Fruit fly (Drosophila melanogaster) whole organism, embryonic: ENCODE measurements around the gene Klp10A.

ENCODE experiments used
- Antp ChIP-seq: fragments of 200-800 bp; sonication (Bioruptor generic); optimal IDR thresholded peaks from 3 replicates; lab custom pipeline; 2016; ENCODE audit warnings: missing biosample characterization, missing genetic modification characterization
- CG10209 ChIP-seq: fragments of 200-800 bp; sonication (Bioruptor generic); optimal IDR thresholded peaks from 3 replicates; lab custom pipeline; 2017; ENCODE audit warnings: missing biosample characterization, mild to moderate bottlenecking, missing genetic modification characterization, missing genetic modification reagents
- CG10959 ChIP-seq: fragments of 200-800 bp; sonication (Bioruptor generic); IDR thresholded peaks from 2 replicates; pipeline ENCODE4 v1.3.6; 2022; ENCODE audit warnings: missing biosample characterization, missing genetic modification characterization
- CG11504 ChIP-seq: fragments of 200-800 bp; sonication (Bioruptor generic); optimal IDR thresholded peaks from 3 replicates; lab custom pipeline; 2019; ENCODE audit warnings: missing biosample characterization, mild to moderate bottlenecking, missing genetic modification characterization, moderate library complexity
- CG17328 ChIP-seq: fragments of 200-800 bp; sonication (Bioruptor generic); IDR thresholded peaks from 2 replicates; pipeline ENCODE4 v1.3.6; 2022; ENCODE audit warnings: missing biosample characterization, missing genetic modification characterization
- CG17385 ChIP-seq: fragments of 200-800 bp; sonication (Bioruptor generic); optimal IDR thresholded peaks from 3 replicates; lab custom pipeline; 2018; ENCODE audit warnings: missing biosample characterization, mild to moderate bottlenecking, missing genetic modification characterization
- CG1792 ChIP-seq: fragments of 200-800 bp; sonication (Bioruptor generic); optimal IDR thresholded peaks from 2 replicates; lab custom pipeline; 2016; ENCODE audit warnings: missing biosample characterization, missing genetic modification characterization
- CG18476 ChIP-seq: fragments of 200-800 bp; sonication (Bioruptor generic); optimal IDR thresholded peaks from 2 replicates; lab custom pipeline; 2016; ENCODE audit warnings: missing biosample characterization, mild to moderate bottlenecking, missing genetic modification characterization
- CG2889 ChIP-seq: fragments of 200-800 bp; sonication (Bioruptor generic); IDR thresholded peaks from 3 replicates; pipeline ENCODE4 v1.3.6; 2022; ENCODE audit warnings: missing biosample characterization, missing genetic modification characterization
- CG31365 ChIP-seq: fragments of 200-800 bp; sonication (Bioruptor generic); optimal IDR thresholded peaks from 2 replicates; lab custom pipeline; 2018; ENCODE audit warnings: missing biosample characterization, mild to moderate bottlenecking, missing genetic modification characterization
- CG32532 ChIP-seq: fragments of 200-800 bp; sonication (Bioruptor generic); IDR thresholded peaks from 2 replicates; pipeline ENCODE4 v1.3.6; 2022; ENCODE audit warnings: missing biosample characterization, missing genetic modification characterization
- CG4404 ChIP-seq: fragments of 200-800 bp; sonication (Bioruptor generic); IDR thresholded peaks from 2 replicates; pipeline ENCODE4 v1.3.6; 2022; ENCODE audit warnings: missing biosample characterization, missing genetic modification characterization
- CG4854 ChIP-seq: fragments of 200-800 bp; sonication (Bioruptor generic); optimal IDR thresholded peaks from 2 replicates; lab custom pipeline; 2016; ENCODE audit warnings: missing biosample characterization, missing genetic modification characterization, inconsistent platforms
- CG6654 ChIP-seq: fragments of 200-800 bp; sonication (Bioruptor generic); optimal IDR thresholded peaks from 2 replicates; lab custom pipeline; 2017; ENCODE audit warnings: missing biosample characterization, mild to moderate bottlenecking, missing genetic modification characterization
- CG6854 ChIP-seq: fragments of 200-800 bp; sonication (Bioruptor generic); optimal IDR thresholded peaks from 3 replicates; lab custom pipeline; 2017; ENCODE audit warnings: missing biosample characterization, mild to moderate bottlenecking, missing genetic modification characterization
- CG7357 ChIP-seq: fragments of 200-800 bp; sonication (Bioruptor generic); IDR thresholded peaks from 3 replicates; pipeline ENCODE4 v1.3.6; 2022; ENCODE audit warnings: missing biosample characterization, missing genetic modification characterization
- CG7928 ChIP-seq: fragments of 200-800 bp; sonication (Bioruptor generic); optimal IDR thresholded peaks from 2 replicates; lab custom pipeline; 2017; ENCODE audit warnings: missing biosample characterization, mild to moderate bottlenecking, missing genetic modification characterization
- CrebB ChIP-seq: fragments of 200-800 bp; sonication (Bioruptor generic); optimal IDR thresholded peaks from 3 replicates; lab custom pipeline; 2018; ENCODE audit warnings: missing biosample characterization, mild to moderate bottlenecking, missing genetic modification characterization
- Dbx ChIP-seq: fragments of 200-800 bp; sonication (Bioruptor generic); IDR thresholded peaks from 3 replicates; pipeline ENCODE4 v1.3.6; 2022; ENCODE audit warnings: missing biosample characterization, missing genetic modification characterization
- Dek ChIP-seq: fragments of 200-800 bp; sonication (Bioruptor generic); optimal IDR thresholded peaks from 3 replicates; lab custom pipeline; 2019; ENCODE audit warnings: missing biosample characterization, mild to moderate bottlenecking, missing genetic modification characterization, moderate library complexity
- Dfd ChIP-seq, 2 experiments: fragments of >200 bp; optimal IDR thresholded peaks; 2 replicates each; lab custom pipeline; 2017; ENCODE audit warnings: missing biosample characterization in 2 of 2, missing genetic modification characterization in 2 of 2
- Fer3 ChIP-seq: fragments of 200-800 bp; sonication (Bioruptor generic); optimal IDR thresholded peaks from 2 replicates; lab custom pipeline; 2018; ENCODE audit warnings: missing biosample characterization, mild to moderate bottlenecking, missing genetic modification characterization, moderate library complexity
- H15 ChIP-seq: fragments of 200-800 bp; sonication (Bioruptor generic); IDR thresholded peaks from 3 replicates; pipeline ENCODE4 v1.3.6; 2022; ENCODE audit warnings: missing biosample characterization, missing genetic modification characterization
- Hand ChIP-seq: fragments of 200-800 bp; sonication (Bioruptor generic); optimal IDR thresholded peaks from 2 replicates; lab custom pipeline; 2017; ENCODE audit warnings: mild to moderate bottlenecking, missing biosample characterization, missing genetic modification reagents, missing genetic modification characterization
- HmgZ ChIP-seq: fragments of 200-800 bp; sonication (Bioruptor generic); optimal IDR thresholded peaks from 2 replicates; lab custom pipeline; 2018; ENCODE audit warnings: missing biosample characterization, mild to moderate bottlenecking, missing genetic modification characterization
- Hsf ChIP-seq: fragments of 200-800 bp; sonication (Bioruptor generic); optimal IDR thresholded peaks from 3 replicates; lab custom pipeline; 2016; ENCODE audit warnings: missing biosample characterization, missing genetic modification characterization
- Lhr ChIP-seq: fragments of 200-800 bp; sonication (Bioruptor generic); optimal IDR thresholded peaks from 3 replicates; lab custom pipeline; 2017; ENCODE audit warnings: mild to moderate bottlenecking, missing biosample characterization, missing genetic modification reagents, missing genetic modification characterization
- NC2α ChIP-seq: fragments of 200-800 bp; sonication (Bioruptor generic); optimal IDR thresholded peaks from 2 replicates; lab custom pipeline; 2016; ENCODE audit warnings: missing biosample characterization, missing genetic modification characterization
- Poxn ChIP-seq: fragments of 200-800 bp; sonication (Bioruptor generic); IDR thresholded peaks from 2 replicates; pipeline ENCODE4 v1.3.6; 2022; ENCODE audit warnings: missing biosample characterization, missing genetic modification characterization
- Side ChIP-seq: fragments of 200-800 bp; sonication (Bioruptor generic); optimal IDR thresholded peaks from 2 replicates; lab custom pipeline; 2016; ENCODE audit warnings: missing biosample characterization, missing genetic modification characterization
- Sin3A ChIP-seq: fragments of >200 bp; optimal IDR thresholded peaks from 2 replicates; lab custom pipeline; 2018
- Sox100B ChIP-seq: fragments of 200-800 bp; sonication (Bioruptor generic); optimal IDR thresholded peaks from 3 replicates; lab custom pipeline; 2018; ENCODE audit warnings: missing biosample characterization, mild to moderate bottlenecking, missing genetic modification characterization
- Stat92E ChIP-seq, 3 experiments: fragments of >200 bp in 2 of 3; fragments of 200-800 bp in 1 of 3; sonication (Bioruptor generic) in 1 of 3; optimal IDR thresholded peaks; 2 replicates each; lab custom pipeline; 2017 to 2019; ENCODE audit warnings: missing biosample characterization in 3 of 3, missing genetic modification characterization in 3 of 3, mild to moderate bottlenecking in 1 of 3, moderate library complexity in 1 of 3
- ac ChIP-seq: fragments of 200-800 bp; sonication (Bioruptor generic); optimal IDR thresholded peaks from 3 replicates; lab custom pipeline; 2017; ENCODE audit warnings: missing biosample characterization, mild to moderate bottlenecking, missing genetic modification characterization
- al ChIP-seq: fragments of 200-800 bp; sonication (Bioruptor generic); IDR thresholded peaks from 2 replicates; pipeline ENCODE4 v1.3.6; 2022; ENCODE audit warnings: missing biosample characterization, missing genetic modification characterization
- ase ChIP-seq: fragments of 200-800 bp; sonication (Bioruptor generic); IDR thresholded peaks from 3 replicates; pipeline ENCODE4 v1.3.6; 2022; ENCODE audit warnings: missing biosample characterization, missing genetic modification characterization
- btn ChIP-seq: fragments of 200-800 bp; sonication (Bioruptor generic); optimal IDR thresholded peaks from 2 replicates; lab custom pipeline; 2016; ENCODE audit warnings: missing biosample characterization, missing genetic modification characterization
- cas ChIP-seq: fragments of 200-800 bp; sonication (Bioruptor generic); IDR thresholded peaks from 2 replicates; pipeline ENCODE4 v1.3.6; 2022; ENCODE audit warnings: missing biosample characterization, missing genetic modification characterization
- ems ChIP-seq: fragments of 200-800 bp; sonication (Bioruptor generic); optimal IDR thresholded peaks from 3 replicates; lab custom pipeline; 2016; ENCODE audit warnings: missing biosample characterization, missing genetic modification characterization
- ind ChIP-seq: fragments of 200-800 bp; sonication (Bioruptor generic); optimal IDR thresholded peaks from 3 replicates; lab custom pipeline; 2016; ENCODE audit warnings: missing biosample characterization, missing genetic modification characterization
- inv ChIP-seq: fragments of 200-800 bp; sonication (Bioruptor generic); IDR thresholded peaks from 2 replicates; pipeline ENCODE4 v1.3.6; 2022; ENCODE audit warnings: missing biosample characterization, missing genetic modification characterization; ENCODE audit not compliant: partially characterized antibody
- ken ChIP-seq: fragments of 200-800 bp; sonication (Bioruptor generic); IDR thresholded peaks from 3 replicates; pipeline ENCODE4 v1.3.6; 2022; ENCODE audit warnings: missing biosample characterization, missing genetic modification characterization
- mirr ChIP-seq: fragments of 200-800 bp; sonication (Bioruptor generic); optimal IDR thresholded peaks from 3 replicates; lab custom pipeline; 2018; ENCODE audit warnings: missing biosample characterization, mild to moderate bottlenecking, missing genetic modification characterization
- repo ChIP-seq: fragments of 200-800 bp; sonication (Bioruptor generic); optimal IDR thresholded peaks from 2 replicates; lab custom pipeline; 2016; ENCODE audit warnings: missing biosample characterization, missing genetic modification characterization
- run ChIP-seq: fragments of 200-800 bp; sonication (Bioruptor generic); optimal IDR thresholded peaks from 3 replicates; lab custom pipeline; 2018; ENCODE audit warnings: missing biosample characterization, mild to moderate bottlenecking, missing genetic modification characterization
- scrt ChIP-seq: fragments of 200-800 bp; sonication (Bioruptor generic); optimal IDR thresholded peaks from 2 replicates; lab custom pipeline; 2018; ENCODE audit warnings: missing biosample characterization, mild to moderate bottlenecking, missing genetic modification characterization, moderate library complexity
- sisA ChIP-seq: fragments of 200-800 bp; sonication (Bioruptor generic); IDR thresholded peaks from 2 replicates; pipeline ENCODE4 v1.3.6; 2022; ENCODE audit warnings: missing biosample characterization, missing genetic modification characterization
- toy ChIP-seq: fragments of 200-800 bp; sonication (Bioruptor generic); IDR thresholded peaks from 2 replicates; pipeline ENCODE4 v1.3.6; 2022; ENCODE audit warnings: missing biosample characterization, missing genetic modification characterization
- vnd ChIP-seq: fragments of 200-800 bp; sonication (Bioruptor generic); IDR thresholded peaks from 3 replicates; pipeline ENCODE4 v1.3.6; 2022; ENCODE audit warnings: missing biosample characterization, missing genetic modification characterization; ENCODE audit not compliant: partially characterized antibody
- vvl ChIP-seq: fragments of 200-800 bp; sonication (Bioruptor generic); IDR thresholded peaks from 2 replicates; pipeline ENCODE4 v1.3.6; 2022; ENCODE audit warnings: missing biosample characterization, missing genetic modification characterization
- z ChIP-seq: fragments of 200-800 bp; sonication (Bioruptor generic); IDR thresholded peaks from 3 replicates; pipeline ENCODE4 v1.3.6; 2022; ENCODE audit warnings: missing biosample characterization, missing genetic modification characterization
- zfh2 ChIP-seq: fragments of 200-800 bp; sonication (Bioruptor generic); optimal IDR thresholded peaks from 2 replicates; lab custom pipeline; 2016; ENCODE audit warnings: missing biosample characterization, missing genetic modification characterization

Gene Klp10A

DNA sequence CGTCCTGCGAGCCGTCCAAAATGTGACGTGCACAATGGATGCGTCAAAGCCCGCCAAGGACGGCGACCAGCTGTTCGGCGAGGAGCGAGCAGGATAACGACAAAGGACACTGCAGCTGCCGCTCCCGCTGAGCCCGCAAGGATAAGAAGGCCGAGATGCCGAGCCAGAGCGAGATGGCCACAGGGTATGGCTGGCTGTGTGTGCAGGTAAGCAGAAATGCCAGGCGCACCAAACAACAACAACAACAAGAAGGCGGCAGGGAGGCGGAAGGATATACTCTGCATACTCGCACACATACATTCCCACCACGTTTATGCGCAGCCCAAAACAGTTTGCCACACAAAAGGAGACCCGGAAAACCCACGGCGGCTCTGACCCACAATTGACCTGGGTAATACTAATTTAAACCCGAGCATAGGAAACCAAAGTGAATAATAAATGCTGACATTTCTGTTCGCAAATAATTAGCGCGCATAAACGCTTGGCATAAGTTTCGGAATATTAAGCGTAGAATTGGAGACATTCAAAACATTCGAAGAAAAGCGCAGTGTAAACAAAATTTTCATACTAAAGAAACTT, 9.8 kb upstream of the Klp10A start (continued):
- TF ChIP-seq scrt: no peak
- no peak for TF ChIP-seq CG2889 (GFP tag; lab: Robert Waterston, UW)
- no peak for TF ChIP-seq ems
- no peak for TF ChIP-seq CG6654
- no peak for TF ChIP-seq run (tag; lab: Kevin White, UChicago)
- no peak for TF ChIP-seq Fer3 (tag; lab: Kevin White, UChicago)
- no peak for TF ChIP-seq repo (GFP tag; lab: Kevin White, UChicago)
- peak; percentile 14 for TF ChIP-seq Antp (GFP tag; lab: Kevin White, UChicago)
- TF ChIP-seq cas: no peak
- 0 out of 2 replicates have a peak, but pooled peaks have one; percentile 32 for TF ChIP-seq sisA (GFP tag; lab: Robert Waterston, UW)
- TF ChIP-seq ac: peak; percentile 69
- no peak for TF ChIP-seq btn (GFP tag; lab: Kevin White, UChicago)
- TF ChIP-seq CG1792 (GFP tag; lab: Kevin White, UChicago): no peak
- TF ChIP-seq Dbx: no peak
- TF ChIP-seq NC2α (GFP tag; lab: Kevin White, UChicago): no peak
- no peak for TF ChIP-seq Sin3A
- TF ChIP-seq z: no peak
- no peak for TF ChIP-seq vvl (GFP tag; lab: Robert Waterston, UW)
- TF ChIP-seq ase (GFP tag; lab: Robert Waterston, UW): 0 out of 3 replicates have a peak, but pooled peaks have one; percentile 36
- 0 out of 3 replicates have a peak, but pooled peaks have one; percentile 8 for TF ChIP-seq ken
- TF ChIP-seq CG31365 (tag; lab: Kevin White, UChicago): no peak
- 0 out of 2 replicates have a peak, but pooled peaks have one; percentile 20 for TF ChIP-seq al
- no peak for TF ChIP-seq CG10959 (GFP tag; lab: Robert Waterston, UW)
- TF ChIP-seq ind (GFP tag; lab: Kevin White, UChicago): peak; percentile 27
- no peak for TF ChIP-seq Hsf (GFP tag; lab: Kevin White, UChicago)
- TF ChIP-seq HmgZ: no peak
- no peak for TF ChIP-seq vnd (GFP tag; lab: Robert Waterston, UW)
- TF ChIP-seq CG10209 (GFP tag; lab: Kevin White, UChicago): no peak
- 0 out of 2 replicates have a peak, but pooled peaks have one; percentile 14 for TF ChIP-seq CG17328 (GFP tag; lab: Robert Waterston, UW)
- no peak for TF ChIP-seq inv
- no peak for TF ChIP-seq Dfd (GFP tag; optimal IDR thresholded peaks at IDR 0.05; lab: Kevin White, UChicago)
- no peak for TF ChIP-seq CG18476 (GFP tag; lab: Kevin White, UChicago)
- no peak for TF ChIP-seq CrebB (tag; lab: Kevin White, UChicago)
- peak; percentile 17 for TF ChIP-seq Side
- no peak for TF ChIP-seq CG11504 (tag; lab: Kevin White, UChicago)
- TF ChIP-seq CG17385 (GFP tag; lab: Kevin White, UChicago): no peak
- no peak for TF ChIP-seq mirr (GFP tag; lab: Kevin White, UChicago)
- TF ChIP-seq Stat92E (GFP tag; optimal IDR thresholded peaks at IDR 0.05; lab: Kevin White, UChicago): no peak
- no peak for TF ChIP-seq H15
- TF ChIP-seq CG7928: no peak
- TF ChIP-seq Dek (tag; lab: Kevin White, UChicago): no peak
- no peak for TF ChIP-seq Sox100B
- no peak for TF ChIP-seq Lhr (GFP tag; lab: Kevin White, UChicago)
- no peak for TF ChIP-seq CG4854 (GFP tag; lab: Kevin White, UChicago)
- no peak for TF ChIP-seq CG32532 (GFP tag; lab: Robert Waterston, UW)
- peak; percentile 35 for TF ChIP-seq CG4404
- no peak for TF ChIP-seq Poxn
- no peak for TF ChIP-seq Hand (GFP tag; lab: Kevin White, UChicago)
- TF ChIP-seq toy (GFP tag; lab: Robert Waterston, UW): no peak
- TF ChIP-seq CG7357: no peak
- no peak for TF ChIP-seq CG6854 (GFP tag; lab: Kevin White, UChicago)
- no peak for TF ChIP-seq zfh2 (GFP tag; lab: Kevin White, UChicago)
